Worm (Caenorhabditis elegans): ENCODE measurements around the gene Y7A5A.24.
A peak's percentile ranks its signal among the peaks of the same experiment; 100 is the strongest.

The Y7A5A.24 gene

ce11 chrX:15814548-15814947, 32.6 kb upstream of the Y7A5A.24 start:
- no peak for TF ChIP-seq unc-62 (GFP tag; optimal IDR thresholded peaks at IDR 0.05)
- TF ChIP-seq lin-15B (tag; optimal IDR thresholded peaks at IDR 0.05) = no peak
- TF ChIP-seq nhr-76 (tag; optimal IDR thresholded peaks at IDR 0.05) = no peak
- no peak for TF ChIP-seq fos-1 (tag; optimal IDR thresholded peaks at IDR 0.05)
- TF ChIP-seq elt-2 (tag; optimal IDR thresholded peaks at IDR 0.05) = no peak
- TF ChIP-seq ztf-4 (tag; optimal IDR thresholded peaks at IDR 0.05) = no peak
- no peak for TF ChIP-seq ceh-28 (tag; optimal IDR thresholded peaks at IDR 0.05)
- TF ChIP-seq nfya-1 (tag; optimal IDR thresholded peaks at IDR 0.05; ENCODE audit: insufficient read depth) = no peak

- TF ChIP-seq mml-1 (tag; optimal IDR thresholded peaks at IDR 0.05) (no peak), elt-2 (tag; optimal IDR thresholded peaks at IDR 0.05) (no peak), sea-2 (GFP tag; optimal IDR thresholded peaks at IDR 0.05) (no peak), mdl-1 (tag; optimal IDR thresholded peaks at IDR 0.05) (no peak), fkh-10 (GFP tag; optimal IDR thresholded peaks at IDR 0.05) (no peak), eor-1 (tag; optimal IDR thresholded peaks at IDR 0.05) (no peak), nhr-25 (tag; optimal IDR thresholded peaks at IDR 0.05) (no peak), aly-2 (tag; optimal IDR thresholded peaks at IDR 0.05) (no peak), ceh-82 (tag; optimal IDR thresholded peaks at IDR 0.05) (no peak)
These were observed 29.4 kb upstream of the Y7A5A.24 start for ce11 chrX:15811341-15811740.

DNA sequence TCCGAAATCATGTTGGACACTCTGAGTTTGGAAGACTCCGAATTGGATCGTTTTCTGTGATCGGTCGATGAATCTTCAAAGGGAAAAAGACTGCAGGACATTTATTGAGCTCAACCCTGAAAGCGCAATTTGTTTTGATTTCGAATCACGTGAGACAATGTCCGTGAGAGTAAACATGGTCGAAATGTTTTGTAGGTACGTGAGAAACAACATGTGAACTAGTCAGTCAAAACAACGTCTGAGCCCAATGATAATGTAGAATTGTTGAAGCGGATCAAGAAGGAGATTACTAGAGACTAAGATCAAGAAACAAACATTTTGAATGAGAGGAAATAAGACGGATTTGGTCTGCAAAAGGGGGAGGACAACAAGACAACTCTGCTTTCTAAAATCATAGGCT, 22.1 kb upstream of the Y7A5A.24 start, which contains the start of gene Y7A5A.7:
Y7A5A.7 (minus strand) TSS at position 101 of the 400 bp plus-strand sequence.
- no peak for TF ChIP-seq aly-2 (tag; optimal IDR thresholded peaks at IDR 0.05)
- no peak for TF ChIP-seq mdl-1 (tag; optimal IDR thresholded peaks at IDR 0.05)
- no peak for TF ChIP-seq nhr-43 (tag; optimal IDR thresholded peaks at IDR 0.05; ENCODE audit: poor library complexity, severe bottlenecking)
- TF ChIP-seq ceh-28 (tag; optimal IDR thresholded peaks at IDR 0.05) = no peak
- no peak for TF ChIP-seq ztf-11 (tag; optimal IDR thresholded peaks at IDR 0.05)
- no peak for TF ChIP-seq elt-1 (tag; optimal IDR thresholded peaks at IDR 0.05)
- no peak for TF ChIP-seq fkh-10 (GFP tag; optimal IDR thresholded peaks at IDR 0.05)
- TF ChIP-seq mml-1 (tag; optimal IDR thresholded peaks at IDR 0.05) = no peak
- no peak for TF ChIP-seq nhr-12 (tag; optimal IDR thresholded peaks at IDR 0.05)
- no peak for TF ChIP-seq pha-4 (tag; optimal IDR thresholded peaks at IDR 0.05)

ce11 chrX:15801827-15802226, 19.9 kb upstream of the Y7A5A.24 start:
- TF ChIP-seq daf-12 (tag; optimal IDR thresholded peaks at IDR 0.05) (no peak), tbx-2 (tag; optimal IDR thresholded peaks at IDR 0.05) (no peak), R02D3.7 (tag; optimal IDR thresholded peaks at IDR 0.05) (no peak)

DNA sequence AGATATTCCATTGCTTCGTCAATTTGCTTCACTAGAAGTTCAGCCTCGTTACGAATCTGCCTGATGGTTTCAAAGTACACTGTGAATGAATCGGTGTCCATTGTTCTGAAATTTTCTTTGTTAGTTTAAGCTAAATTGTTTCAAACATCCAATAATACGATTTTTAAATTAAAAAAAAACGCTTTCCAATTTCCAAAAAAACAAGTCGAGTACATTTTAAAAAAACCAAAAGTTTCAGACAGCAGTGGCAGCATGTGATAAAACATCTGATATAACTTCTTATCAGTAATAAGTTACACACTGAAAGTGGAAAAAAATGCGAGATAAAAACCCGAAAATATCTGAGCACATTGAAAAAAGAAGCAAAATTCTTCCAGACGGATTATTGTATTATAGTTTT, 17.7 kb upstream of the Y7A5A.24 start, which contains the start of gene Y7A5A.6:
Y7A5A.6 (minus strand) TSS at position 101 of the 400 bp plus-strand sequence.
- TF ChIP-seq ztf-4 (tag; optimal IDR thresholded peaks at IDR 0.05) = no peak
- no peak for TF ChIP-seq nhr-25 (tag; optimal IDR thresholded peaks at IDR 0.05)
- TF ChIP-seq mdl-1 (tag; optimal IDR thresholded peaks at IDR 0.05) = no peak
- peak; percentile 50 for TF ChIP-seq elt-2 (tag; optimal IDR thresholded peaks at IDR 0.05)
- TF ChIP-seq egl-27 (tag; optimal IDR thresholded peaks at IDR 0.05) = no peak

DNA sequence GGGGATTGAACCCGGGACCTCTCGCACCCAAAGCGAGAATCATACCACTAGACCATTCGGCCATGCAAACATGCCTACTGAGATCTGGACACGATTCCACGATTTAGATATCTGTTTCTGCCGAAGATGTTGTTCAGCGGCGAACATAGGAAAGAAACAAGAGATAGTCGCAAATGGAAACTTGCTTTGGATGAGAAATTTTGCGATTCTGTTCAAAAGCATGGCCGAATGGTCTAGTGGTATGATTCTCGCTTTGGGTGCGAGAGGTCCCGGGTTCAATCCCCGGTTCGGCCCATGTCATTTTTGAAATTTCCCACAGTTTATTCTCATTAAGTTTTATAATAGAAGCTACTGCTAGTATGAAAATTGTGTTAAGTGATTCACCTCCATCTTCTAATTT, 14.7 kb upstream of the Y7A5A.24 start:
- TF ChIP-seq lsy-12 (tag; optimal IDR thresholded peaks at IDR 0.05) (peak; percentile 6), sea-2 (GFP tag; optimal IDR thresholded peaks at IDR 0.05) (no peak), egl-5 (tag; optimal IDR thresholded peaks at IDR 0.05) (no peak), zag-1 (tag; optimal IDR thresholded peaks at IDR 0.05) (no peak), egl-27 (tag; optimal IDR thresholded peaks at IDR 0.05) (no peak), nfya-1 (tag; optimal IDR thresholded peaks at IDR 0.05; ENCODE audit: insufficient read depth) (no peak), nhr-11 (tag; optimal IDR thresholded peaks at IDR 0.05) (no peak), nhr-28 (tag; optimal IDR thresholded peaks at IDR 0.05) (no peak), nhr-43 (tag; optimal IDR thresholded peaks at IDR 0.05; ENCODE audit: poor library complexity, severe bottlenecking) (peak; percentile 68), ztf-11 (tag; optimal IDR thresholded peaks at IDR 0.05) (no peak), daf-12 (tag; optimal IDR thresholded peaks at IDR 0.05) (no peak), ama-1 (optimal IDR thresholded peaks at IDR 0.05) (no peak), ZK546.5 (tag; optimal IDR thresholded peaks at IDR 0.05) (no peak), fkh-2 (tag; optimal IDR thresholded peaks at IDR 0.05) (no peak), ceh-82 (tag; optimal IDR thresholded peaks at IDR 0.05) (no peak), lin-15B (tag; optimal IDR thresholded peaks at IDR 0.05) (no peak), ceh-16 (tag; optimal IDR thresholded peaks at IDR 0.05) (no peak), skn-1 (tag; optimal IDR thresholded peaks at IDR 0.05) (no peak), nhr-23 (tag; optimal IDR thresholded peaks at IDR 0.05) (peak; percentile 50), pha-4 (tag; optimal IDR thresholded peaks at IDR 0.05) (no peak), aly-2 (tag; optimal IDR thresholded peaks at IDR 0.05) (no peak), ztf-4 (tag; optimal IDR thresholded peaks at IDR 0.05) (no peak), jun-1 (tag; optimal IDR thresholded peaks at IDR 0.05) (no peak), snpc-4 (tag; optimal IDR thresholded peaks at IDR 0.05) (no peak), nhr-25 (tag; optimal IDR thresholded peaks at IDR 0.05) (peak; percentile 29), elt-2 (tag; optimal IDR thresholded peaks at IDR 0.05) (no peak)
